Worm (Caenorhabditis elegans): Measurements from ENCODE around the gene cdc-42.

The cdc-42 gene

DNA sequence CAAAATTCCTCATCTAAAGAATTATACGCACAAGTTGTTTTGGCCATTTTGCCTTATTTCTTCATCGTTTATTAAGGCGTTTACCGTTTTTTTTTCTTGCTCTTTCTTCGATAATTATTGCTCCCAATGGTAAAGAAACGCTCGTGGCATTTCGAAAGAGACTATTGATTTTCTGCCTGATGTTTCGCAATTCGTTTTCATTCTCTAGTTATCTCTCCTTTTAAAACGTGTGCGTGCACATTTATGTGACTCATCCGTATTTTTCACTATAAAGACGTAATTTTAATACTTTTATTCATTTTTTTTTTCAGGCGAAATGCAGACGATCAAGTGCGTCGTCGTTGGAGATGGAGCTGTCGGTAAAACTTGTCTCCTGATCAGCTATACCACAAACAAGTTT lies at the start of gene cdc-42:
Gene cdc-42 (plus strand): TSS at position 312 of the 400 bp plus-strand sequence.
- peak; percentile 16 for TF ChIP-seq ama-1 (optimal IDR thresholded peaks at IDR 0.05)
- no peak for TF ChIP-seq nhr-23 (tag; optimal IDR thresholded peaks at IDR 0.05)

- TF ChIP-seq fos-1 (tag; optimal IDR thresholded peaks at IDR 0.05) (no peak), zag-1 (tag; optimal IDR thresholded peaks at IDR 0.05) (no peak), nhr-25 (tag; optimal IDR thresholded peaks at IDR 0.05) (no peak), nhr-23 (tag; optimal IDR thresholded peaks at IDR 0.05) (no peak), egl-27 (tag; optimal IDR thresholded peaks at IDR 0.05) (no peak), nfya-1 (tag; optimal IDR thresholded peaks at IDR 0.05; ENCODE audit: insufficient read depth) (no peak), nhr-237 (tag; optimal IDR thresholded peaks at IDR 0.05) (no peak), egl-5 (tag; optimal IDR thresholded peaks at IDR 0.05) (no peak), hmg-11 (tag; optimal IDR thresholded peaks at IDR 0.05) (no peak), nhr-43 (tag; optimal IDR thresholded peaks at IDR 0.05; ENCODE audit: poor library complexity, severe bottlenecking) (no peak), aly-2 (tag; optimal IDR thresholded peaks at IDR 0.05) (no peak), lin-15B (tag; optimal IDR thresholded peaks at IDR 0.05) (no peak), snpc-4 (tag; optimal IDR thresholded peaks at IDR 0.05) (no peak), ama-1 (optimal IDR thresholded peaks at IDR 0.05) (no peak), mdl-1 (tag; optimal IDR thresholded peaks at IDR 0.05) (no peak), nhr-67 (tag; optimal IDR thresholded peaks at IDR 0.05) (no peak), nhr-28 (tag; optimal IDR thresholded peaks at IDR 0.05) (no peak), ztf-4 (tag; optimal IDR thresholded peaks at IDR 0.05) (no peak), daf-12 (tag; optimal IDR thresholded peaks at IDR 0.05) (no peak), ceh-28 (tag; optimal IDR thresholded peaks at IDR 0.05) (no peak)
Measured at ce11 chrII:7570305-7570704, 45.9 kb upstream of the cdc-42 start, which contains the start of gene F35D2.3. Gene F35D2.3 (plus strand): TSS chrII:7570605.

DNA sequence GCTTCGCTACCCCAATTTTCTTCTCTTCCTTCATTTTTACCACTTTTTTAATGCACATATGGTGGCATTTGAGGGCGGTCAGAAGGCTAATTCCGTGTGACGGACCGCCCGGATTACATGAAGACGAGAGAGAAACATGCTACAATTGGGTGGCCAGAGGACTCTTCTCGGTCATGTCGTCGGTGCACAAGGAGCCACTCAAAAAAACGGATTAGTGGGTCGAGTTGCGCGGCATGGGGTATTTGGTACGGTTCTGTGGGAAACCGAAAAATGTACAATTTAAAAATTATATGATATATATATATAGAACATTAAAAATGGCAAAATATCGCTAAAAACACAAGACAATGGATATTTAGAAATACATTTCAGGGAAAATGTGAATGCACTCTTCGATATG lies 45.4 kb upstream of the cdc-42 start:
- no peak for TF ChIP-seq mdl-1 (tag; optimal IDR thresholded peaks at IDR 0.05)
- no peak for TF ChIP-seq elt-1 (tag; optimal IDR thresholded peaks at IDR 0.05)
- no peak for TF ChIP-seq elt-3 (tag; optimal IDR thresholded peaks at IDR 0.05)
- TF ChIP-seq unc-39 (tag; optimal IDR thresholded peaks at IDR 0.05): no peak
- TF ChIP-seq fos-1 (tag; optimal IDR thresholded peaks at IDR 0.05): no peak

- TF ChIP-seq fos-1 (tag; optimal IDR thresholded peaks at IDR 0.05) (no peak), nhr-43 (tag; optimal IDR thresholded peaks at IDR 0.05; ENCODE audit: poor library complexity, severe bottlenecking) (no peak), nhr-23 (tag; optimal IDR thresholded peaks at IDR 0.05) (no peak), unc-62 (GFP tag; optimal IDR thresholded peaks at IDR 0.05) (no peak), egl-5 (tag; optimal IDR thresholded peaks at IDR 0.05) (no peak), nhr-77 (tag; optimal IDR thresholded peaks at IDR 0.05) (no peak), nfya-1 (tag; optimal IDR thresholded peaks at IDR 0.05; ENCODE audit: insufficient read depth) (no peak), snpc-4 (tag; optimal IDR thresholded peaks at IDR 0.05) (no peak), mdl-1 (tag; optimal IDR thresholded peaks at IDR 0.05) (no peak), ZK546.5 (tag; optimal IDR thresholded peaks at IDR 0.05) (no peak)
Measured at ce11 chrII:7574143-7574542, 42.1 kb upstream of the cdc-42 start, which contains the start of gene F35D2.2. Gene F35D2.2 (plus strand): TSS chrII:7574443.

ce11 chrII:7575614-7576013 lies 40.6 kb upstream of the cdc-42 start, which contains the start of gene F35D2.1:
Gene F35D2.1 (plus strand): TSS chrII:7575914.
- TF ChIP-seq daf-12 (tag; optimal IDR thresholded peaks at IDR 0.05): no peak

ce11 chrII:7577412-7577811 lies 38.8 kb upstream of the cdc-42 start, which contains the start of gene F35D2.6:
Gene F35D2.6 (plus strand): TSS chrII:7577712.
- TF ChIP-seq mdl-1 (tag; optimal IDR thresholded peaks at IDR 0.05): no peak
- TF ChIP-seq nhr-237 (tag; optimal IDR thresholded peaks at IDR 0.05): no peak
- no peak for TF ChIP-seq ZK546.5 (tag; optimal IDR thresholded peaks at IDR 0.05)
- no peak for TF ChIP-seq daf-12 (tag; optimal IDR thresholded peaks at IDR 0.05)
- TF ChIP-seq unc-39 (tag; optimal IDR thresholded peaks at IDR 0.05): no peak
- no peak for TF ChIP-seq jun-1 (tag; optimal IDR thresholded peaks at IDR 0.05)
- no peak for TF ChIP-seq egl-27 (tag; optimal IDR thresholded peaks at IDR 0.05)
- no peak for TF ChIP-seq R02D3.7 (tag; optimal IDR thresholded peaks at IDR 0.05)
- TF ChIP-seq nhr-28 (tag; optimal IDR thresholded peaks at IDR 0.05): no peak
- no peak for TF ChIP-seq mml-1 (tag; optimal IDR thresholded peaks at IDR 0.05)
- no peak for TF ChIP-seq ceh-82 (tag; optimal IDR thresholded peaks at IDR 0.05)
- TF ChIP-seq ceh-16 (tag; optimal IDR thresholded peaks at IDR 0.05): no peak

All from whole organism, L3 larva.